Worm (Caenorhabditis elegans): Measurements from ENCODE around the gene otub-1.

DNA sequence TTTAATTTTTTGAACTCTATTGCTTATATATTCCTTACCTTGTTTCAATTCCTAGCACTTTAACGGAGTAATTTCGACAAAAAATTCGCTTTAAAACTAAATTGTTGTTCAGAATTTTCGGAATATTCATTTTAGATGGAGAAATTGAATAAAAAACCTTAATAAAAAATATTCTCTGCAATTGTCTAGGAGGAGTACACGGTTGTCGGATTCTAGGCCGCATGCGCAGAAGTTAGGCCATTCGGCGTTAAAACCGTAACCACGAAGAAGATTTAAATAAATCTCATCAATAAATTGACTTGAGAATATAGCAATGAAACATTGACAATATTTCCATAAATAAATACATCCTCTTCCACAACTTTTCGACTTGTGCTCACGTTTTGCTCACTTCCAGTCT is 16.2 kb downstream of the otub-1 start, which contains the start of the genes C01G10.10 and C01G10.9:
- no peak for TF ChIP-seq scrt-1 (GFP tag; IDR thresholded peaks at IDR 0.05)
- TF ChIP-seq F13C5.2 (tag; optimal IDR thresholded peaks at IDR 0.05): peak; percentile 31
- no peak for TF ChIP-seq pes-1 (GFP tag; IDR thresholded peaks at IDR 0.05)
- no peak for TF ChIP-seq hnd-1 (tag; optimal IDR thresholded peaks at IDR 0.05)
- no peak for TF ChIP-seq ama-1 (optimal IDR thresholded peaks at IDR 0.05)
- no peak for TF ChIP-seq hmg-4 (GFP tag; optimal IDR thresholded peaks at IDR 0.05)
- TF ChIP-seq tra-4 (tag; optimal IDR thresholded peaks at IDR 0.05): peak; percentile 4
- TF ChIP-seq hmbx-1 (tag; optimal IDR thresholded peaks at IDR 0.05): no peak
- no peak for TF ChIP-seq ceh-36 (tag; optimal IDR thresholded peaks at IDR 0.05)
- no peak for TF ChIP-seq ets-7 (tag; optimal IDR thresholded peaks at IDR 0.05)
- no peak for TF ChIP-seq sea-1 (GFP tag; conservative IDR thresholded peaks at IDR 0.05)
- TF ChIP-seq tbx-37 (GFP tag; conservative IDR thresholded peaks at IDR 0.05): peak; percentile 60

Measured in whole organism, early embryonic.